Fruit fly (Drosophila melanogaster): ENCODE data around the gene Ndc1.

Gene Ndc1

DNA sequence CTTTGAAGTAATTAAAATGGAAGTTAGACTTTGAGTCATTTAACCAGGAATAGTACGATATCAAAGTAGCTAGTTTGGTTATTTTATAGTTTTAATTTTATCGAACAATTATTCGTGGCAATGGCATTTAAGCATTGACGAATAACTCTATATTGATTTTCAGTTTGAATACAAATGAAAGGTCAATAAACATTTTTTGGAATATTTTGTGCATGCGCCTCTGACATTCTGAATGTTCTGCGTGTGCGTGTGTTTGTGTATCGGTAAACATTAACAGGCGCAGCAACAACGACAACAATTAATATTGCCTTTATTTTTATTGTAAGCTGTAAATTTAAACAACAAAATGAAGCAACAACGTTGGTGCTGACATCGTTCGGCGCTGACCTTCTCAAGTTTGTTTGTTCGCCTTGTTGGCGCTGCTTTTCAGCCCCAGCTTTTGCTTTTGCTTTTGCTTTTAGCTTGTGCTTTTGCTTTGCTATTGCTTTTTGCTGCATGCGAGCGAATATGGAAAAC lies 14.8 kb upstream of the Ndc1 start (continued):
- TF ChIP-seq caup (GFP tag; optimal IDR thresholded peaks at IDR 0.05; ENCODE audit: severe bottlenecking) (peak; percentile 19), CoRest (tag; optimal IDR thresholded peaks at IDR 0.05) (peak; percentile 41), grau (tag; optimal IDR thresholded peaks at IDR 0.05) (peak; percentile 17), kah (GFP tag; optimal IDR thresholded peaks at IDR 0.05) (peak; percentile 52), CG4820 (GFP tag; optimal IDR thresholded peaks at IDR 0.05) (peak; percentile 25), CG10321 (GFP tag; IDR thresholded peaks at IDR 0.05) (0 out of 2 replicates have a peak, but pooled peaks have one; percentile 13), eyg (GFP tag; optimal IDR thresholded peaks at IDR 0.05) (peak; percentile 19), fd3F (GFP tag; optimal IDR thresholded peaks at IDR 0.05) (peak; percentile 55), CG1603 (tag; optimal IDR thresholded peaks at IDR 0.05) (peak; percentile 29), lab (GFP tag; optimal IDR thresholded peaks at IDR 0.05) (peak; percentile 69), CG17361 (GFP tag; IDR thresholded peaks at IDR 0.05) (0 out of 3 replicates have a peak, but pooled peaks have one; percentile 12), CG12391 (tag; optimal IDR thresholded peaks at IDR 0.05) (peak; percentile 3), nerfin-1 (tag; optimal IDR thresholded peaks at IDR 0.05) (no peak), sqz (GFP tag; optimal IDR thresholded peaks at IDR 0.05) (no peak), CG15269 (tag; optimal IDR thresholded peaks at IDR 0.05) (peak; percentile 75), CG18764 (GFP tag; optimal IDR thresholded peaks at IDR 0.05) (peak; percentile 39), chinmo (GFP tag; IDR thresholded peaks at IDR 0.05; ENCODE audit: partially characterized antibody) (peak; percentile 96), CG13296 (GFP tag; optimal IDR thresholded peaks at IDR 0.05) (peak; percentile 83), sd (tag; optimal IDR thresholded peaks at IDR 0.05) (peak; percentile 72), fu2 (GFP tag; optimal IDR thresholded peaks at IDR 0.05) (no peak), CG6254 (GFP tag; optimal IDR thresholded peaks at IDR 0.05) (peak; percentile 1), CG1233 (GFP tag; optimal IDR thresholded peaks at IDR 0.05) (peak; percentile 38), CG14710 (tag; optimal IDR thresholded peaks at IDR 0.05) (peak; percentile 16), Fer3 (tag; optimal IDR thresholded peaks at IDR 0.05) (peak; percentile 33), dmrt99B (tag; optimal IDR thresholded peaks at IDR 0.05) (peak; percentile 56), Dek (tag; optimal IDR thresholded peaks at IDR 0.05) (peak; percentile 22), HHEX (GFP tag; optimal IDR thresholded peaks at IDR 0.05) (peak; percentile 39), gcm (GFP tag; optimal IDR thresholded peaks at IDR 0.05) (peak; percentile 10), CG3281 (GFP tag; optimal IDR thresholded peaks at IDR 0.05) (peak; percentile 14), CG3847 (GFP tag; IDR thresholded peaks at IDR 0.05) (no peak), Ptx1 (GFP tag; IDR thresholded peaks at IDR 0.05) (0 out of 2 replicates have a peak, but pooled peaks have one; percentile 15), CG12071 (GFP tag; optimal IDR thresholded peaks at IDR 0.05) (peak; percentile 31), Elba2 (GFP tag; optimal IDR thresholded peaks at IDR 0.05) (no peak), hkb (optimal IDR thresholded peaks at IDR 0.05) (no peak), hkb (GFP tag; IDR thresholded peaks at IDR 0.05) (peak; percentile 19; the same call in 1 of the 2 replicates), CG16863 (GFP tag; optimal IDR thresholded peaks at IDR 0.05) (peak; percentile 24), odd (GFP tag; optimal IDR thresholded peaks at IDR 0.05) (peak; percentile 72), pros (GFP tag; optimal IDR thresholded peaks at IDR 0.05) (peak; percentile 13), CG9797 (GFP tag; optimal IDR thresholded peaks at IDR 0.05) (no peak), insv (GFP tag; optimal IDR thresholded peaks at IDR 0.05) (no peak), hb (GFP tag; IDR thresholded peaks at IDR 0.05; ENCODE audit: partially characterized antibody) (no peak), schlank (tag; optimal IDR thresholded peaks at IDR 0.05) (no peak), CG15514 (GFP tag; optimal IDR thresholded peaks at IDR 0.05) (peak; percentile 61), jigr1 (GFP tag; IDR thresholded peaks at IDR 0.05) (no peak), Jarid2 (GFP tag; optimal IDR thresholded peaks at IDR 0.05) (peak; percentile 3), CHES-1-like (GFP tag; optimal IDR thresholded peaks at IDR 0.05) (peak; percentile 9), exex (tag; optimal IDR thresholded peaks at IDR 0.05) (peak; percentile 18), zfh1 (GFP tag; IDR thresholded peaks at IDR 0.05) (no peak), CG5180 (GFP tag; optimal IDR thresholded peaks at IDR 0.05) (peak; percentile 48)
